Worm (Caenorhabditis elegans) whole organism, midembryonic: Measurements from ENCODE around the gene scrm-3.
"Not testable (repeated sequence)": the region's sequence is repeated elsewhere in the genome, so short reads cannot be mapped to it uniquely, and the experiment has no call there.

Experiments used
- T22C8.4 ChIP-seq: fragments of 200-800 bp; sonication (Bioruptor generic); IDR thresholded peaks from 2 replicates; pipeline ENCODE4 v1.3.6; 2022; ENCODE audit warnings: missing genetic modification characterization, missing compliant biosample characterization
- cog-1 ChIP-seq: sonication (generic microtip); optimal IDR thresholded peaks from 2 replicates; lab custom pipeline; 2016; ENCODE audit warnings: missing genetic modification characterization, missing compliant biosample characterization
- flt-1 ChIP-seq: fragments of 200-800 bp; sonication (Bioruptor generic); IDR thresholded peaks from 2 replicates; pipeline ENCODE4 v1.3.6; 2022; ENCODE audit warnings: missing genetic modification characterization, missing compliant biosample characterization
- klf-2 ChIP-seq: fragments of 200-800 bp; sonication (Bioruptor generic); conservative IDR thresholded peaks from 2 replicates; pipeline ENCODE4 v1.3.6; 2022; ENCODE audit warnings: missing genetic modification reagents, missing genetic modification characterization, missing compliant biosample characterization
- med-1 ChIP-seq: sonication (generic microtip); optimal IDR thresholded peaks from 2 replicates; lab custom pipeline; 2017; ENCODE audit warnings: missing genetic modification characterization, mild to moderate bottlenecking, missing compliant biosample characterization, antibody characterized with exemption, missing genetic modification reagents; ENCODE audit not compliant: insufficient read depth
- ref-1 ChIP-seq: fragments of 200-800 bp; sonication (Bioruptor generic); conservative IDR thresholded peaks from 2 replicates; pipeline ENCODE4 v1.3.6; 2022; ENCODE audit warnings: missing genetic modification reagents, missing genetic modification characterization, missing compliant biosample characterization
- tab-1 ChIP-seq: fragments of 200-800 bp; sonication (Bioruptor generic); IDR thresholded peaks from 2 replicates; pipeline ENCODE4 v1.3.6; 2022; ENCODE audit warnings: missing genetic modification characterization, missing compliant biosample characterization
- ztf-23 ChIP-seq: fragments of 200-800 bp; sonication (Bioruptor generic); IDR thresholded peaks from 2 replicates; pipeline ENCODE4 v1.3.6; 2022; ENCODE audit warnings: missing genetic modification reagents, missing genetic modification characterization, missing compliant biosample characterization
- ztf-29 ChIP-seq: fragments of 200-800 bp; sonication (Bioruptor generic); IDR thresholded peaks from 2 replicates; pipeline ENCODE4 v1.3.6; 2022; ENCODE audit warnings: missing genetic modification reagents, missing genetic modification characterization, missing compliant biosample characterization

scrm-3 gene

DNA sequence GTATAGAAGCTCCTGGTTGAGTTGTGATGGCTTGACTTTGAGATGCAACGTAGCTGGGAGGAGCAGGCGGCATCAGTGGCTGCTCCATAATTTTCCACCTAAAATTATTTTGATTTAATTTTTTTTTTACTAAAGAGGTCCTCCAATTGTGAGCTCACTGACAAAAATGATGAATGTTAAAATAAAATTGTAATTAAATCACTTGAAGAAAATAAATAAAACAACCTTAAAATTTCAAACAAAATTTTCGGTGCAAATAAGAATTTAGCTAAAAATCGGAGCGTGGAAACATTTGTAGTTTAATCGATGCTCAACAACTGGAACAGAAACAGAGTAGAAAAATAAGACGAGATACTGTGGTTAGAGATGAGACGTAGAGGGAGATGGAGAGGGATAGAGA, at the start of gene scrm-3:
scrm-3 (minus strand) TSS at position 101 of the 400 bp plus-strand sequence.
- no peak for TF ChIP-seq ref-1
- no peak for TF ChIP-seq klf-2
- no peak for TF ChIP-seq cog-1 (tag; lab: Kevin White, UChicago)
- no peak for TF ChIP-seq flt-1 (GFP tag; lab: Robert Waterston, UW)
- no peak for TF ChIP-seq tab-1 (GFP tag; lab: Robert Waterston, UW)
- TF ChIP-seq ztf-23 (GFP tag; lab: Robert Waterston, UW) = no peak
- no peak for TF ChIP-seq T22C8.4 (GFP tag; lab: Robert Waterston, UW)
- TF ChIP-seq med-1 (GFP tag; lab: Kevin White, UChicago) = no peak
- no peak for TF ChIP-seq ztf-29

DNA sequence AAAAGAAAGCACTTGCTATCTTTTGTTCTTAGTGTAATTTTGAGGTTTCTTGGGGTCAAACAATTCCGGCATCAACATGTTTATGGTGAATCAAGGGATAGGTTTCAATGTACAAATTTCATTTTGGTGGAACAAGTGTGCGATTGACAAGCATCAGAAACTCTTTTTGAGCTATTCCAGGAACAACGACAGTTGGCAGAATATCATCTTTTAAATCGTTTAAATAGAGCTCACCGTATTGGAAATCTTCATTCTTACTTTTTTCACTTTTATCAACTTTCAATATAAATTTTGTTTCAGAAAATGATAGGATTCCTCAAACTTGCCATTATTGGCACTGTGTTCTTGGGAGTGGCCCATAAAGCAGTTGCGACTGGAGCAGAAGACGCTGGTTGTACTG, 42.9 kb upstream of the scrm-3 start, which contains the start of gene T20D4.10:
T20D4.10 (plus strand) TSS at position 301 of the 400 bp plus-strand sequence.
- TF ChIP-seq ztf-29; med-1 (GFP tag; lab: Kevin White, UChicago); cog-1 (tag; lab: Kevin White, UChicago): not testable (repeated sequence)

DNA sequence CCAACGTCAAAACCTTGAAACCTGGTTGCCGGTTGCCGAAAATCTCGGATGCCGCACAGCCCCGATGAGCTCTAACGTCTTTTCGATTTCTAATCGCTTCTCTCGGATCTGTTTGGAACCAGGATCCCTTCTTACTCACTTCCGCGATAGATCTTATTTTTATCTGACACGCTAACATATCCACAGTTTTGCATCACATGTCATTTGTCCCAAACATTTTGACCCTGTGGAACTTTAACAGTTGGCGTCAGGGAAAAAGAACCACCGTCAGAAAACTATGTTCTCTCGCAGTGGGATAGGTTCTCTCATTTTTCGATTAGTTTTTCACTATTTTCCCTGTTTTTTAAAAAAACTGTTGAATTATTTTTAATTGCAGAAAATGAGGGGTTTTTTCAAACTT, 41.3 kb upstream of the scrm-3 start, which contains the start of gene T20D4.11:
T20D4.11 (plus strand) TSS at position 377 of the 400 bp plus-strand sequence.
- TF ChIP-seq T22C8.4 (GFP tag; lab: Robert Waterston, UW) = no peak
- TF ChIP-seq tab-1 (GFP tag; lab: Robert Waterston, UW) = no peak

DNA sequence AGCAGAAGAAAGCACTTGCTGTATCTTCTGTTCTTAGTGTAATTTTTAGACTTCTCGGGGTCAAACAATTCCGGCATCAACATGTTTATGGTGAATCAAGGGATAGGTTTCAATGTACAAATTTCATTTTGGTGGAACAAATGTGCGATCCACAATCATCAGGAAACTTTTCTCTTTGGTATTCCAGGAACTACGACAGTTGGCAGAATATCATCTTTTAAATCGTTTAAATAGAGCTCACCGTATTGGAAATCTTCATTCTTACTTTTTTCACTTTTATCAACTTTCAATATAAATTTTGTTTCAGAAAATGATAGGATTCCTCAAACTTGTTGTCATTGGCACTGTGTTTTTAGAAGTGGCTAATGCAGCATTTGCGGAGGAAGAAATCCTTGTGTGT, 39.8 kb upstream of the scrm-3 start, which contains the start of gene T20D4.12:
T20D4.12 (plus strand) TSS at position 301 of the 400 bp plus-strand sequence.
- TF ChIP-seq ref-1; klf-2; ztf-23 (GFP tag; lab: Robert Waterston, UW): not testable (repeated sequence)

DNA sequence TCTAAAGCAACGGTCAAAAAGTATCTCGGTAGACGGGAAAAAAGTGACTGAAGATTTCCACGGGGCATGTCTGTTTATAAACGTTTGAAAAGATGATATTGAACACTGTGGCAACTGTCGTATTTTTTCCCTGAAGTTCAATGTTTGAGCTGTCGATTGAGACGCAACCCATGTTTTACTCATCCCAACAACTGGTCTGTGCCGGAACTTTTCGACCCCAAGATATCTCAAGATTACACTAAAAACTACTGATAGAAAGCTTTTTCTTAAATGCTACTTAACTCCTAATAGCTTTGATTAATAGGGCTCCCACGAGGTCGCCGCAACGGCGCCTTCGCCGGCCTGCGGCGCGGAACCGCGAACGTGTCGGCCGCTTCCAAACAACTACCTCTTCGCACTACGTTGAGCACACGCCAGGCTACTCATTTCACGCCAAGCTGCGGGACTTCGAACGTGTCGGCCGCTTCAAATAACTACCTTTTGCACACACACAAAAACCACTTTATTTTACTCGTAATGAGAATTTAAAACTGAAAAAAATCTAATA, 37.8 kb upstream of the scrm-3 start, which contains the start of gene T20D4.15:
T20D4.15 (minus strand) TSS at position 51 of the 547 bp plus-strand sequence.
- TF ChIP-seq flt-1 (GFP tag; lab: Robert Waterston, UW) (no peak), med-1 (GFP tag; lab: Kevin White, UChicago) (no peak), cog-1 (tag; lab: Kevin White, UChicago) (no peak), T22C8.4 (GFP tag; lab: Robert Waterston, UW) (no peak), ztf-23 (GFP tag; lab: Robert Waterston, UW) (no peak), klf-2 (no peak), ztf-29 (no peak), tab-1 (GFP tag; lab: Robert Waterston, UW) (no peak), ref-1 (no peak)

DNA sequence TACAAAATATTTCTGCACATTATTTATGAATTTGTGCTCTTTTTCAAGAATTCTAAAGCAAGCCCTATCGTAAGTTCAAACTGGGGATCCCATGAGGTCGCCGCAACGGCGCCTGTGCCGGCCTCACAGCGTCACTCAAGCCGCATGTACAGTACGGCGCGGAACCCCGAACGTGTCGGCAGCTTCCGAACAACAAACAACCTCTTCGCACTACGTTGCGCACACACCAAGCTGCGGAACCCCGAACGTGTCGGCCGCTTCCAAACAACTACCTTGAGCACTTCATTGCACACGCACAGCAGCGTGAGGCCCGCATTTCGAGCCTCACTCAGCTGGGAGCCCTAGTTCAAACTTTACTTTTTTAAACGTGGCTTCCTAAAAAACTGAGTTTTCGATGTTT, 37.1 kb upstream of the scrm-3 start:
- no peak for TF ChIP-seq klf-2
- TF ChIP-seq tab-1 (GFP tag; lab: Robert Waterston, UW) = no peak
- no peak for TF ChIP-seq flt-1 (GFP tag; lab: Robert Waterston, UW)
- no peak for TF ChIP-seq ztf-23 (GFP tag; lab: Robert Waterston, UW)
- no peak for TF ChIP-seq ref-1
- no peak for TF ChIP-seq med-1 (GFP tag; lab: Kevin White, UChicago)
- no peak for TF ChIP-seq T22C8.4 (GFP tag; lab: Robert Waterston, UW)
- TF ChIP-seq cog-1 (tag; lab: Kevin White, UChicago) = no peak
- no peak for TF ChIP-seq ztf-29

DNA sequence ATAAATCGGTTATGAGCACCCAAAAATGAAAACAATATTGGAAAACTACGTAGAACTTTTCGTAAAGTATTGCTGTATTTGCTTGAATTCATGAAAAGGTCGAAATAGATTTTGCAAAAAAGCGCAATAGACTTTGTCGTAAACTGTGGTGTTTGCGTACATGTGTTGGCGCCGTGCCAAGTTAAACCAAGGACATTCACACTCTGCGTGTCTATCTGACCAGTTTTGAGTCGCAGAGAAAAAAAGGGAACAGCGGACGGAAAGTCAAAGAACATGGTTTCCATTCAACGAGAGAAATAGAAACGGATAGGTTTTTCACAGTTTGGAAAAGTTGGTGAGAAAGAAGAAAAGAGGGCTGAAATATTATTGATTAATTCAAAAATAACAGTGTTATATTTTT, 34.0 kb upstream of the scrm-3 start:
- TF ChIP-seq T22C8.4 (GFP tag; lab: Robert Waterston, UW) (no peak), ref-1 (no peak), flt-1 (GFP tag; lab: Robert Waterston, UW) (no peak)

DNA sequence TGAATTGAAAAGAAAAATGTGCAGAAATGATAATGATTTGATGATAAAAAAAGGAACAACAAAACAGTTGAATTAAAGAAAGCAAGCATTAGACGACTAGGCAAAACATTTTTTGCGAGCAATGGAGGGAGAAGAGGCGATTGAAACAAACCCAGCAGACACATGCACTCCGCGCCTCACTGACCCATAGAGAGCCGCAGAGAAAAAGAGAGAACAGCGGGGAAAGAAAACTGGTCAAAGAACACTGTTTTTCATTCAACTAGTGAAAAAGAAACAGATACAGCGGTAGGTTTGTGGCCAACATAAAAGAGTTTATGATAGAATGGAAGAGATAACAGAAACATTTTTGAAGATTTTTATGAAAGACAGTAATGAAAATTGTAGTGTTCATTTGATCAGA, 31.3 kb upstream of the scrm-3 start:
- TF ChIP-seq tab-1 (GFP tag; lab: Robert Waterston, UW) (no peak), ref-1 (no peak), ztf-29 (no peak), cog-1 (tag; lab: Kevin White, UChicago) (no peak), flt-1 (GFP tag; lab: Robert Waterston, UW) (no peak), T22C8.4 (GFP tag; lab: Robert Waterston, UW) (no peak), med-1 (GFP tag; lab: Kevin White, UChicago) (no peak), ztf-23 (GFP tag; lab: Robert Waterston, UW) (no peak), klf-2 (no peak)

DNA sequence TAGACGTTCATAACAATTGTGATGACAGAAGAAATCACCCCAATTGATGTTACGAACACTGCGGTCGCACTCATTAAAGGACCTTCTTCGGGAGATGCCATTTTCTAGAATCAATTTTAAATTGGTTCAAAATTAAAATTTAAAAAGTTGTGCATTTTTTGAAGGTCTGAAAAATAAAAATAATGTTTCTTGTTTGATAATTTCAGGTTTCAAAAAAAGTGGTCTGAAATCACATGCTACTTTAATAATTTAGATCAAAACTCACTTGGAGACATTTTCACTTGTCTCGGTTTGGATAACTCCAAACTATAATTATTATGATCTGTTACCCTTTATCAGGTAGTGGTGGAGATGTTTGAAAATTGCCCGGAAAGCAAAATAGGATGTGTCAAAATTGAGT, 20.0 kb upstream of the scrm-3 start, which contains the start of gene srbc-2:
srbc-2 (minus strand) TSS at position 101 of the 400 bp plus-strand sequence.
- TF ChIP-seq flt-1 (GFP tag; lab: Robert Waterston, UW) = no peak
- TF ChIP-seq tab-1 (GFP tag; lab: Robert Waterston, UW) = no peak
- TF ChIP-seq ztf-23 (GFP tag; lab: Robert Waterston, UW) = no peak
- no peak for TF ChIP-seq klf-2
- no peak for TF ChIP-seq med-1 (GFP tag; lab: Kevin White, UChicago)
- no peak for TF ChIP-seq T22C8.4 (GFP tag; lab: Robert Waterston, UW)
- no peak for TF ChIP-seq cog-1 (tag; lab: Kevin White, UChicago)

DNA sequence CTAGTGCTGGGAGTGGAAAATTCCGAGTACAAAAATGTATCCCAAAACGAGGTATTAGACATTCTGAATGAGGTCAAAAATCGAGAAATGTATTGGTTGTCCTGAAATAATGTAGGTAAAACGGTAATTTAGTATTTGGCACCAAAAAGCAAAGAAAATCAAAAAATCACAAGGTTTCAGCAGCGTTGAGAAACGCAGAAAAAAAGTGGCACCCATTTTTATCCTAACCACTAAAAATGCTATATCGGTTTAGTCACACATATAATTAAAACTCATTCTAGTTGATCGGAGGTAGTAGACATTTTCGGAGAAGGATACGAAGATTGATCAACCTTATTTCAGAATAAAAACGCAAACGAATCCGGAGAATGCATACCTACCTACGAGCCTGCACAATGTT, 15.7 kb upstream of the scrm-3 start, which contains the start of gene srx-121:
srx-121 (minus strand) TSS at position 101 of the 400 bp plus-strand sequence.
- TF ChIP-seq T22C8.4 (GFP tag; lab: Robert Waterston, UW) (no peak), ztf-23 (GFP tag; lab: Robert Waterston, UW) (no peak), ref-1 (no peak), klf-2 (no peak), ztf-29 (no peak), med-1 (GFP tag; lab: Kevin White, UChicago) (no peak), flt-1 (GFP tag; lab: Robert Waterston, UW) (no peak), tab-1 (GFP tag; lab: Robert Waterston, UW) (no peak), cog-1 (tag; lab: Kevin White, UChicago) (no peak)
